Worm (Caenorhabditis elegans) whole organism, L4 larva: ENCODE results near the gene C47D12.4.

Experiments
- D1046.2 ChIP-seq: fragments of 200-800 bp; sonication (Bioruptor generic); IDR thresholded peaks from 2 replicates; pipeline ENCODE4 v1.3.6; 2022; ENCODE audit warnings: missing genetic modification characterization, missing compliant biosample characterization
- F10B5.3 ChIP-seq: sonication (generic microtip); optimal IDR thresholded peaks from 2 replicates; lab custom pipeline; 2016; ENCODE audit warnings: mild to moderate bottlenecking, missing genetic modification characterization, missing compliant biosample characterization
- F26F4.8 ChIP-seq: fragments of 200-800 bp; sonication (Bioruptor generic); conservative IDR thresholded peaks from 2 replicates; pipeline ENCODE4 v1.3.6; 2022; ENCODE audit warnings: missing genetic modification characterization, missing compliant biosample characterization
- F37D6.2 ChIP-seq: sonication (generic microtip); optimal IDR thresholded peaks from 2 replicates; lab custom pipeline; 2016; ENCODE audit warnings: mild to moderate bottlenecking, missing genetic modification characterization, missing compliant biosample characterization
- F44E2.7 ChIP-seq: fragments of 200-800 bp; sonication (Bioruptor generic); IDR thresholded peaks from 2 replicates; pipeline ENCODE4 v2.1.2; 2022; ENCODE audit warnings: missing genetic modification characterization, missing compliant biosample characterization
- F49E8.2 ChIP-seq: sonication (generic microtip); optimal IDR thresholded peaks from 2 replicates; lab custom pipeline; 2016; ENCODE audit warnings: missing compliant biosample characterization, mild to moderate bottlenecking, missing genetic modification characterization, borderline replicate concordance
- ZK337.2 ChIP-seq: fragments of 200-800 bp; sonication (Bioruptor generic); IDR thresholded peaks from 2 replicates; pipeline ENCODE4 v1.3.6; 2022; ENCODE audit warnings: missing genetic modification reagents, missing genetic modification characterization, missing compliant biosample characterization
- ZK546.5 ChIP-seq, 2 experiments: sonication (generic microtip); optimal IDR thresholded peaks; 2 replicates each; lab custom pipeline; 2017; ENCODE audit warnings: missing biosample characterization in 2 of 2, missing genetic modification characterization in 2 of 2
- ama-1 ChIP-seq: fragments of 150-350 bp; optimal IDR thresholded peaks from 2 replicates; lab custom pipeline; 2014; ENCODE audit warnings: inconsistent platforms, mixed read lengths
- ceh-20 ChIP-seq: fragments of 200-800 bp; sonication (Bioruptor generic); IDR thresholded peaks from 2 replicates; pipeline ENCODE4 v1.3.6; 2022; ENCODE audit warnings: missing genetic modification reagents, missing genetic modification characterization, missing compliant biosample characterization
- ceh-62 ChIP-seq: sonication (generic microtip); optimal IDR thresholded peaks from 2 replicates; lab custom pipeline; 2017; ENCODE audit warnings: missing biosample characterization, missing genetic modification characterization
- ces-1 ChIP-seq: fragments of 150-350 bp; sonication (generic microtip); optimal IDR thresholded peaks from 4 replicates; lab custom pipeline; 2014; ENCODE audit warnings: missing biosample characterization, missing genetic modification reagents, missing genetic modification characterization
- cey-2 ChIP-seq: sonication (generic microtip); optimal IDR thresholded peaks from 3 replicates; lab custom pipeline; 2017; ENCODE audit warnings: missing genetic modification characterization, mild to moderate bottlenecking, missing compliant biosample characterization, antibody characterized with exemption, borderline replicate concordance; ENCODE audit not compliant: insufficient read depth
- ctbp-1 ChIP-seq: fragments of 200-800 bp; sonication (Bioruptor generic); IDR thresholded peaks from 2 replicates; pipeline ENCODE4 v1.3.6; 2022; ENCODE audit warnings: missing genetic modification reagents, missing genetic modification characterization, missing compliant biosample characterization
- daf-19 ChIP-seq: fragments of 200-800 bp; sonication (Bioruptor generic); conservative IDR thresholded peaks from 2 replicates; pipeline ENCODE4 v1.3.6; 2022; ENCODE audit warnings: missing genetic modification characterization, missing compliant biosample characterization
- dmd-6 ChIP-seq: fragments of 200-800 bp; sonication (Bioruptor generic); IDR thresholded peaks from 2 replicates; pipeline ENCODE4 v1.3.6; 2022; ENCODE audit warnings: missing genetic modification reagents, missing genetic modification characterization, missing compliant biosample characterization
- dmd-9 ChIP-seq: fragments of 200-800 bp; sonication (Bioruptor generic); IDR thresholded peaks from 2 replicates; pipeline ENCODE4 v1.3.6; 2022; ENCODE audit warnings: missing genetic modification reagents, missing genetic modification characterization, missing compliant biosample characterization
- dve-1 ChIP-seq: sonication (generic microtip); optimal IDR thresholded peaks from 2 replicates; lab custom pipeline; 2017; ENCODE audit warnings: antibody characterized with exemption, mild to moderate bottlenecking, missing genetic modification characterization, missing compliant biosample characterization; ENCODE audit not compliant: insufficient read depth
- egl-43 ChIP-seq: fragments of 200-800 bp; sonication (Bioruptor generic); IDR thresholded peaks from 2 replicates; pipeline ENCODE4 v1.3.6; 2022; ENCODE audit warnings: missing genetic modification reagents, missing genetic modification characterization, missing compliant biosample characterization
- fkh-10 ChIP-seq: fragments of 150-350 bp; optimal IDR thresholded peaks from 2 replicates; lab custom pipeline; 2014; ENCODE audit warnings: missing biosample characterization, missing genetic modification reagents, missing genetic modification characterization
- fos-1 ChIP-seq: fragments of 150-350 bp; optimal IDR thresholded peaks from 2 replicates; lab custom pipeline; 2014; ENCODE audit warnings: missing biosample characterization, missing genetic modification characterization
- gei-8 ChIP-seq: fragments of 200-800 bp; sonication (Bioruptor generic); optimal IDR thresholded peaks from 2 replicates; lab custom pipeline; 2018; ENCODE audit warnings: mild to moderate bottlenecking, missing genetic modification characterization, missing compliant biosample characterization
- hlh-11 ChIP-seq: fragments of 200-800 bp; sonication (Bioruptor generic); optimal IDR thresholded peaks from 2 replicates; lab custom pipeline; 2018; ENCODE audit warnings: mild to moderate bottlenecking, missing genetic modification characterization, missing compliant biosample characterization
- hmg-1.1 ChIP-seq: fragments of 200-800 bp; sonication (Bioruptor generic); IDR thresholded peaks from 2 replicates; pipeline ENCODE4 v1.3.6; 2022; ENCODE audit warnings: missing genetic modification reagents, missing genetic modification characterization, missing compliant biosample characterization
- lin-13 ChIP-seq: fragments of 150-350 bp; optimal IDR thresholded peaks from 2 replicates; lab custom pipeline; 2014; ENCODE audit warnings: missing biosample characterization, missing genetic modification reagents, missing genetic modification characterization
- lin-29 ChIP-seq: fragments of 200-800 bp; sonication (Bioruptor generic); IDR thresholded peaks from 2 replicates; pipeline ENCODE4 v1.3.6; 2022; ENCODE audit warnings: missing genetic modification reagents, missing genetic modification characterization, missing compliant biosample characterization
- lir-3 ChIP-seq: sonication (generic microtip); optimal IDR thresholded peaks from 2 replicates; lab custom pipeline; 2016; ENCODE audit warnings: mild to moderate bottlenecking, missing genetic modification characterization, missing compliant biosample characterization
- lsy-2 ChIP-seq, 2 experiments: fragments of 150-350 bp in 1 of 2; sonication (generic microtip) in 1 of 2; optimal IDR thresholded peaks; 2 replicates each; lab custom pipeline; 2014 to 2017; ENCODE audit warnings: missing biosample characterization in 2 of 2, missing genetic modification characterization in 2 of 2
- mdl-1 ChIP-seq, 2 experiments: fragments of 150-350 bp in 1 of 2; sonication (generic microtip) in 1 of 2; optimal IDR thresholded peaks; 2 replicates each; lab custom pipeline; 2014 to 2017; ENCODE audit warnings: missing biosample characterization in 2 of 2, missing genetic modification characterization in 2 of 2
- mes-2 ChIP-seq: sonication (generic microtip); optimal IDR thresholded peaks from 2 replicates; lab custom pipeline; 2016; ENCODE audit warnings: missing genotype, mild to moderate bottlenecking, missing genetic modification characterization, missing compliant biosample characterization; ENCODE audit not compliant: poor library complexity, severe bottlenecking
- mxl-3 ChIP-seq: fragments of 200-800 bp; sonication (Bioruptor generic); optimal IDR thresholded peaks from 2 replicates; lab custom pipeline; 2018; ENCODE audit warnings: mild to moderate bottlenecking, missing genetic modification characterization, missing compliant biosample characterization
- nhr-10 ChIP-seq: fragments of 150-350 bp; optimal IDR thresholded peaks from 2 replicates; lab custom pipeline; 2014; ENCODE audit warnings: missing biosample characterization, missing genetic modification characterization
- nhr-11 ChIP-seq: fragments of 150-350 bp; optimal IDR thresholded peaks from 2 replicates; lab custom pipeline; 2014; ENCODE audit warnings: missing biosample characterization, missing genetic modification characterization
- nhr-111 ChIP-seq: fragments of 200-800 bp; sonication (Bioruptor generic); optimal IDR thresholded peaks from 2 replicates; lab custom pipeline; 2018; ENCODE audit warnings: mild to moderate bottlenecking, missing genetic modification characterization, missing compliant biosample characterization
- nhr-237 ChIP-seq: sonication (generic microtip); optimal IDR thresholded peaks from 2 replicates; lab custom pipeline; 2017; ENCODE audit warnings: missing biosample characterization, missing genetic modification characterization
- nhr-25 ChIP-seq: sonication (generic microtip); optimal IDR thresholded peaks from 2 replicates; lab custom pipeline; 2017; ENCODE audit warnings: missing genetic modification characterization, mild to moderate bottlenecking, missing compliant biosample characterization, antibody characterized with exemption, moderate library complexity, borderline replicate concordance; ENCODE audit not compliant: insufficient read depth
- nhr-41 ChIP-seq: fragments of 200-800 bp; sonication (Bioruptor generic); IDR thresholded peaks from 2 replicates; pipeline ENCODE4 v1.3.6; 2022; ENCODE audit warnings: missing genetic modification reagents, missing genetic modification characterization, missing compliant biosample characterization
- nhr-6 ChIP-seq: fragments of 150-350 bp; optimal IDR thresholded peaks from 2 replicates; lab custom pipeline; 2014; ENCODE audit warnings: missing biosample characterization, missing genetic modification characterization
- nhr-76 ChIP-seq: fragments of 150-350 bp; optimal IDR thresholded peaks from 2 replicates; lab custom pipeline; 2014; ENCODE audit warnings: missing biosample characterization, missing genetic modification characterization
- pha-4 ChIP-seq, 2 experiments: fragments of 150-350 bp in 1 of 2; fragments of 200-800 bp in 1 of 2; sonication (Bioruptor generic) in 1 of 2; IDR thresholded peaks in 1 of 2; optimal IDR thresholded peaks in 1 of 2; 2 replicates each; pipeline versions ENCODE4 v1.3.6 to Lab custom; 2014 to 2022; ENCODE audit warnings: missing genetic modification characterization in 2 of 2, missing genetic modification reagents in 2 of 2, missing biosample characterization in 1 of 2, missing compliant biosample characterization in 1 of 2
- php-3 ChIP-seq: fragments of 200-800 bp; sonication (Bioruptor generic); IDR thresholded peaks from 2 replicates; pipeline ENCODE4 v1.3.6; 2022; ENCODE audit warnings: missing genetic modification reagents, missing genetic modification characterization, missing compliant biosample characterization
- skn-1 ChIP-seq: fragments of 150-350 bp; optimal IDR thresholded peaks from 2 replicates; lab custom pipeline; 2014; ENCODE audit warnings: missing biosample characterization, missing genetic modification characterization
- snpc-1.2 ChIP-seq: fragments of 200-800 bp; sonication (Bioruptor generic); IDR thresholded peaks from 2 replicates; pipeline ENCODE4 v1.3.6; 2022; ENCODE audit warnings: missing genetic modification reagents, missing genetic modification characterization, missing compliant biosample characterization
- tag-97 ChIP-seq: fragments of 200-800 bp; sonication (Bioruptor generic); IDR thresholded peaks from 2 replicates; pipeline ENCODE4 v1.3.6; 2022; ENCODE audit warnings: missing genetic modification characterization, missing compliant biosample characterization
- unc-130 ChIP-seq: sonication (generic microtip); optimal IDR thresholded peaks from 2 replicates; lab custom pipeline; 2016; ENCODE audit warnings: missing genetic modification reagents, missing genetic modification characterization, missing compliant biosample characterization
- unc-39 ChIP-seq: sonication (generic microtip); optimal IDR thresholded peaks from 2 replicates; lab custom pipeline; 2017; ENCODE audit warnings: missing biosample characterization, missing genetic modification characterization
- vab-7 ChIP-seq: fragments of 200-800 bp; sonication (Bioruptor generic); IDR thresholded peaks from 2 replicates; pipeline ENCODE4 v1.3.6; 2022; ENCODE audit warnings: missing genetic modification reagents, missing genetic modification characterization, missing compliant biosample characterization
- zfp-2 ChIP-seq: sonication (generic microtip); optimal IDR thresholded peaks from 2 replicates; lab custom pipeline; 2016; ENCODE audit warnings: mild to moderate bottlenecking, missing genetic modification characterization, missing compliant biosample characterization
- zfp-3 ChIP-seq: fragments of 200-800 bp; sonication (Bioruptor generic); conservative IDR thresholded peaks from 2 replicates; pipeline ENCODE4 v1.3.6; 2022; ENCODE audit warnings: missing genetic modification reagents, missing genetic modification characterization, missing compliant biosample characterization
- ztf-11 ChIP-seq: fragments of 150-350 bp; optimal IDR thresholded peaks from 2 replicates; lab custom pipeline; 2014; ENCODE audit warnings: missing biosample characterization, missing genetic modification characterization

Gene C47D12.4

ce11 chrII:11728545-11729105 is 47.1 kb downstream of the C47D12.4 start, which contains the start of gene alh-8 (continued):
- peak in 1 of 2 experiments; percentile 39 for TF ChIP-seq lsy-2 (tag; optimal IDR thresholded peaks at IDR 0.05; lab: Kevin White, UChicago)
- TF ChIP-seq mdl-1 (tag; optimal IDR thresholded peaks at IDR 0.05; lab: Kevin White, UChicago), result peak; percentile 84 to 98
- no peak for TF ChIP-seq nhr-237 (tag; lab: Kevin White, UChicago)
- TF ChIP-seq zfp-2 (tag; lab: Kevin White, UChicago), result no peak
- no peak for TF ChIP-seq nhr-25
- TF ChIP-seq snpc-1.2 (GFP tag; lab: Robert Waterston, UW), result no peak
- TF ChIP-seq nhr-10, result no peak
- TF ChIP-seq ces-1 (GFP tag; lab: Kevin White, UChicago), result no peak
- TF ChIP-seq nhr-76, result no peak
- TF ChIP-seq tag-97 (GFP tag; lab: Robert Waterston, UW), result no peak
- TF ChIP-seq nhr-6 (tag; lab: Kevin White, UChicago), result no peak
- TF ChIP-seq F44E2.7 (GFP tag; lab: Robert Waterston, UW), result no peak
- TF ChIP-seq F37D6.2, result no peak
- TF ChIP-seq hlh-11 (tag; lab: Kevin White, UChicago), result peak; percentile 87
- no peak for TF ChIP-seq ztf-11 (tag; lab: Kevin White, UChicago)
- TF ChIP-seq vab-7, result no peak
- TF ChIP-seq nhr-11, result peak; percentile 70
- no peak for TF ChIP-seq D1046.2 (GFP tag; lab: Robert Waterston, UW)
- no peak for TF ChIP-seq ctbp-1
- no peak for TF ChIP-seq gei-8 (GFP tag; lab: Kevin White, UChicago)
- no peak for TF ChIP-seq zfp-3 (GFP tag; lab: Robert Waterston, UW)
- 0 out of 2 replicates have a peak, but pooled peaks have one; percentile 41 for TF ChIP-seq php-3 (GFP tag; lab: Robert Waterston, UW)
- TF ChIP-seq ama-1 (lab: Kevin White, UChicago), result peak; percentile 64
- no peak for TF ChIP-seq fos-1 (tag; lab: Kevin White, UChicago)
- no peak for TF ChIP-seq nhr-111 (GFP tag; lab: Kevin White, UChicago)
- TF ChIP-seq lin-29 (GFP tag; lab: Robert Waterston, UW), result no peak
- TF ChIP-seq nhr-41 (GFP tag; lab: Robert Waterston, UW), result peak; percentile 89
- TF ChIP-seq F10B5.3 (tag; lab: Kevin White, UChicago), result no peak
- TF ChIP-seq mes-2, result peak; percentile 53
- no peak for TF ChIP-seq ceh-62 (tag; lab: Kevin White, UChicago)
- no peak for TF ChIP-seq cey-2 (tag; lab: Kevin White, UChicago)
- TF ChIP-seq unc-130 (GFP tag; lab: Kevin White, UChicago), result no peak
- no peak for TF ChIP-seq F26F4.8 (GFP tag; lab: Robert Waterston, UW)
- TF ChIP-seq skn-1, result no peak
- no peak for TF ChIP-seq hmg-1.1 (GFP tag; lab: Robert Waterston, UW)
- no peak for TF ChIP-seq lin-13 (GFP tag; lab: Kevin White, UChicago)
- no peak for TF ChIP-seq daf-19
- no peak for TF ChIP-seq lir-3
- TF ChIP-seq dmd-9, result no peak
- peak; percentile 87 for TF ChIP-seq dmd-6
- no peak for TF ChIP-seq ZK546.5 (tag; optimal IDR thresholded peaks at IDR 0.05; lab: Kevin White, UChicago)
- TF ChIP-seq mxl-3, result peak; percentile 96
- TF ChIP-seq unc-39 (tag; lab: Kevin White, UChicago), result no peak
- TF ChIP-seq F49E8.2 (tag; lab: Kevin White, UChicago), result no peak
- peak; percentile 79 for TF ChIP-seq dve-1 (tag; lab: Kevin White, UChicago)
- no peak for TF ChIP-seq egl-43 (GFP tag; lab: Robert Waterston, UW)
- no peak for TF ChIP-seq fkh-10 (GFP tag; lab: Kevin White, UChicago)
- no peak for TF ChIP-seq ceh-20 (GFP tag; lab: Robert Waterston, UW)
- TF ChIP-seq pha-4 (GFP tag; IDR thresholded peaks at IDR 0.05; lab: Robert Waterston, UW), result peak; percentile 56; the same call in 1 of the 2 replicates
- TF ChIP-seq pha-4 (tag; optimal IDR thresholded peaks at IDR 0.05; lab: Kevin White, UChicago), result no peak
- TF ChIP-seq ZK337.2 (GFP tag; lab: Robert Waterston, UW), result no peak
